Fruit fly (Drosophila melanogaster): Measurements from ENCODE around the gene CG42245.

Gene CG42245

dm6 chr3L:2585794-2586741, 45.4 kb upstream of the CG42245 start, which contains the start of gene msn (continued):
- TF ChIP-seq TFAM (GFP tag; optimal IDR thresholded peaks at IDR 0.05) (no peak), sd (tag; optimal IDR thresholded peaks at IDR 0.05) (peak; percentile 64), Doc3 (GFP tag; IDR thresholded peaks at IDR 0.05; ENCODE audit: partially characterized antibody) (no peak), da (GFP tag; optimal IDR thresholded peaks at IDR 0.05) (no peak), CG12659 (GFP tag; optimal IDR thresholded peaks at IDR 0.05) (peak; percentile 86), CG6765 (GFP tag; optimal IDR thresholded peaks at IDR 0.05) (no peak), CG15011 (GFP tag; optimal IDR thresholded peaks at IDR 0.05) (no peak), HmgZ (tag; optimal IDR thresholded peaks at IDR 0.05) (peak; percentile 52), CG43689 (GFP tag; IDR thresholded peaks at IDR 0.05) (no peak), CG15479 (GFP tag; optimal IDR thresholded peaks at IDR 0.05) (peak; percentile 66), CG11560 (tag; IDR thresholded peaks at IDR 0.05) (0 out of 3 replicates have a peak, but pooled peaks have one; percentile 45), scrt (GFP tag; optimal IDR thresholded peaks at IDR 0.05) (peak; percentile 25), Hr51 (GFP tag; optimal IDR thresholded peaks at IDR 0.05) (no peak), fru (optimal IDR thresholded peaks at IDR 0.05) (no peak), ewg (GFP tag; optimal IDR thresholded peaks at IDR 0.05) (peak; percentile 37), toy (GFP tag; IDR thresholded peaks at IDR 0.05) (no peak), rib (GFP tag; IDR thresholded peaks at IDR 0.05) (peak; percentile 61), trh (GFP tag; optimal IDR thresholded peaks at IDR 0.05) (no peak), CG3847 (GFP tag; IDR thresholded peaks at IDR 0.05) (peak; percentile 49), Stat92E (GFP tag; optimal IDR thresholded peaks at IDR 0.05) (peak in 1 of 3 experiments; percentile 77), CG7987 (GFP tag; optimal IDR thresholded peaks at IDR 0.05) (peak; percentile 36), tx (GFP tag; optimal IDR thresholded peaks at IDR 0.05) (no peak), CG7556 (GFP tag; optimal IDR thresholded peaks at IDR 0.05) (no peak), HLH4C (GFP tag; IDR thresholded peaks at IDR 0.05; ENCODE audit: partially characterized antibody) (peak; percentile 53; the same call in 2 of the 3 replicates), Hr78 (GFP tag; optimal IDR thresholded peaks at IDR 0.05) (peak in 1 of 2 experiments; percentile 46), otp (GFP tag; IDR thresholded peaks at IDR 0.05) (no peak; the same call in 2 of the 3 replicates), Ssrp (tag; optimal IDR thresholded peaks at IDR 0.05) (peak; percentile 8), Ptx1 (GFP tag; IDR thresholded peaks at IDR 0.05) (0 out of 2 replicates have a peak, but pooled peaks have one; percentile 25), Vsx1 (GFP tag; optimal IDR thresholded peaks at IDR 0.05) (no peak), CG4404 (GFP tag; IDR thresholded peaks at IDR 0.05) (no peak), CG18764 (GFP tag; optimal IDR thresholded peaks at IDR 0.05) (no peak), CG30403 (GFP tag; optimal IDR thresholded peaks at IDR 0.05) (no peak), pum (GFP tag; optimal IDR thresholded peaks at IDR 0.05) (no peak), fd64A (GFP tag; optimal IDR thresholded peaks at IDR 0.05) (no peak), seq (GFP tag; IDR thresholded peaks at IDR 0.05) (no peak; the same call in 1 of the 2 replicates), CG11247 (GFP tag; IDR thresholded peaks at IDR 0.05) (no peak), tin (GFP tag; optimal IDR thresholded peaks at IDR 0.05) (no peak), tio (GFP tag; optimal IDR thresholded peaks at IDR 0.05) (no peak), CHES-1-like (GFP tag; optimal IDR thresholded peaks at IDR 0.05) (peak; percentile 36), Hmr (GFP tag; optimal IDR thresholded peaks at IDR 0.05) (peak; percentile 55), en (GFP tag; optimal IDR thresholded peaks at IDR 0.05) (no peak), Sox100B (GFP tag; optimal IDR thresholded peaks at IDR 0.05) (no peak), tup (GFP tag; optimal IDR thresholded peaks at IDR 0.05) (no peak), CG6272 (GFP tag; IDR thresholded peaks at IDR 0.05) (peak; percentile 21; the same call in 1 of the 2 replicates), prd (optimal IDR thresholded peaks at IDR 0.05) (no peak), prd (GFP tag; IDR thresholded peaks at IDR 0.05) (0 out of 3 replicates have a peak, but pooled peaks have one; percentile 7), Taf1 (GFP tag; IDR thresholded peaks at IDR 0.05) (no peak), CG16863 (GFP tag; optimal IDR thresholded peaks at IDR 0.05) (no peak)
